Fruit fly (Drosophila melanogaster): ENCODE measurements around the gene CG14506.

Gene CG14506

DNA sequence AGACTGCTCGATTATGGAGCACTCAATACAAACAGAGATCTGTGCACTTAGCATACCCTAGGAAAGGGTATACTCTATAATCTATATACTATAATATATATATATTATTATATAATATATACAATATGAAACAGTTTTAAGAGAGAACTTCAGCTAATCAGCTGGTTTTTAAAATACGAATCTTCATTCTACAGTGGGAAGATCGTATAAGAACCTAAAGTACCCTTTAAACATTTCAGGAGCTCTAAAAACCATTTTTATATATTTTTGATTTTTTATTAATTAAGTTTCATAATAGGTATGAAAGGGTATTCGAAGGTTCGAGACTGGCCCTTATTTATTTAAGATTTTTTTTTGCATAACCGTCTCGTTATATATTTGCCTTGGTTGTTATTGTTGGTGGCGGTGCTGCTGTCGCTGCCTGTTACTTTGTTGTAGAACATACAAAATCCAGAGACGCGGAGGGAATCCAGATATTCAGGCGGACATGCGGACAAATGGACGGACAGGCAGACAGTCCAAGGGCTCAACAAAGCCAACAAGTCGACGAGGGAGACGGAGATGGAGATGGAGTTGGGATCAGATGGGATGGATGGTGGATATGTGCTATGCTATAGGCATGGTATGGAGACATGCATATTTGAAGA, 17.3 kb downstream of the CG14506 start:
- TF ChIP-seq fd96Ca (GFP tag; IDR thresholded peaks at IDR 0.05) (no peak), EcR (GFP tag; optimal IDR thresholded peaks at IDR 0.05) (peak; percentile 60), CG32121 (GFP tag; IDR thresholded peaks at IDR 0.05) (no peak), CG9948 (tag; optimal IDR thresholded peaks at IDR 0.05) (peak; percentile 97), CG12605 (GFP tag; IDR thresholded peaks at IDR 0.05) (no peak), CG34367 (tag; optimal IDR thresholded peaks at IDR 0.05) (no peak), CG14655 (GFP tag; optimal IDR thresholded peaks at IDR 0.05) (peak; percentile 87), rn (GFP tag; IDR thresholded peaks at IDR 0.05) (no peak), CG8301 (tag; optimal IDR thresholded peaks at IDR 0.05) (peak; percentile 34), CG8159 (tag; optimal IDR thresholded peaks at IDR 0.05) (peak; percentile 98), gl (tag; optimal IDR thresholded peaks at IDR 0.05) (no peak), Pif1A (GFP tag; optimal IDR thresholded peaks at IDR 0.05) (no peak), CG10348 (GFP tag; IDR thresholded peaks at IDR 0.05) (no peak), CG13204 (GFP tag; optimal IDR thresholded peaks at IDR 0.05) (peak; percentile 16), Ets98B (GFP tag; IDR thresholded peaks at IDR 0.05) (no peak), CG15710 (tag; optimal IDR thresholded peaks at IDR 0.05) (peak; percentile 28), Pif1B (GFP tag; optimal IDR thresholded peaks at IDR 0.05) (no peak), D1 (tag; optimal IDR thresholded peaks at IDR 0.05) (peak; percentile 92), Snoo (tag; optimal IDR thresholded peaks at IDR 0.05) (no peak), CG17806 (tag; optimal IDR thresholded peaks at IDR 0.05) (peak; percentile 96), CG4496 (GFP tag; IDR thresholded peaks at IDR 0.05) (0 out of 3 replicates have a peak, but pooled peaks have one; percentile 47)

DNA sequence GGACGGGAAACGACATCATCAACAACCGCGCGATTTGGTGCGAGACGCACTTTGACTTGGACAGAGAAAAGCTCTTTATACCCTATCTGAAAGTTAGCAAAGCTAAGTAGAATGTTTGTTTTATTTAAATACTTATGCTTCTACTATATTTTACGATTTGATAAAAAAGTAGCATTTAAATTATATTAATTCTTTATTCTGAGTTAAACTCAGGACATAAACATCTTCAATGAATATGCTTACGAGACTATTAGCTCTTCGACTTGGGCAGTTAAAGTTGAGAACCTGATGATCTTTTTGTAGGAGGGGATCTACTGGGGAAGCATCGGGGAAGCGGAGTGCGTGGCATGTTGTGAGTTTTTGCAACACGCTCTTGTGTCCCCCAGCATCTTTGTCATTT, 19.2 kb downstream of the CG14506 start:
- TF ChIP-seq CG9948 (tag; optimal IDR thresholded peaks at IDR 0.05) (peak; percentile 87), CG8159 (tag; optimal IDR thresholded peaks at IDR 0.05) (peak; percentile 89), CG12605 (GFP tag; IDR thresholded peaks at IDR 0.05) (peak; percentile 66), CG13204 (GFP tag; optimal IDR thresholded peaks at IDR 0.05) (no peak), Ets98B (GFP tag; IDR thresholded peaks at IDR 0.05) (peak; percentile 49; the same call in 1 of the 2 replicates), CG15710 (tag; optimal IDR thresholded peaks at IDR 0.05) (peak; percentile 85), CG4496 (GFP tag; IDR thresholded peaks at IDR 0.05) (peak; percentile 43; the same call in 1 of the 3 replicates), CG32121 (GFP tag; IDR thresholded peaks at IDR 0.05) (peak; percentile 43; the same call in 1 of the 2 replicates), CG17806 (tag; optimal IDR thresholded peaks at IDR 0.05) (peak; percentile 89), Pif1B (GFP tag; optimal IDR thresholded peaks at IDR 0.05) (peak; percentile 60), fd96Ca (GFP tag; IDR thresholded peaks at IDR 0.05) (no peak), CG10348 (GFP tag; IDR thresholded peaks at IDR 0.05) (no peak), Pif1A (GFP tag; optimal IDR thresholded peaks at IDR 0.05) (peak; percentile 42), CG8301 (tag; optimal IDR thresholded peaks at IDR 0.05) (peak; percentile 71), rn (GFP tag; IDR thresholded peaks at IDR 0.05) (peak; percentile 63), CG14655 (GFP tag; optimal IDR thresholded peaks at IDR 0.05) (peak; percentile 77), D1 (tag; optimal IDR thresholded peaks at IDR 0.05) (peak; percentile 74), gl (tag; optimal IDR thresholded peaks at IDR 0.05) (peak; percentile 51), CG34367 (tag; optimal IDR thresholded peaks at IDR 0.05) (peak; percentile 84), EcR (GFP tag; optimal IDR thresholded peaks at IDR 0.05) (no peak), Snoo (tag; optimal IDR thresholded peaks at IDR 0.05) (peak; percentile 56)

DNA sequence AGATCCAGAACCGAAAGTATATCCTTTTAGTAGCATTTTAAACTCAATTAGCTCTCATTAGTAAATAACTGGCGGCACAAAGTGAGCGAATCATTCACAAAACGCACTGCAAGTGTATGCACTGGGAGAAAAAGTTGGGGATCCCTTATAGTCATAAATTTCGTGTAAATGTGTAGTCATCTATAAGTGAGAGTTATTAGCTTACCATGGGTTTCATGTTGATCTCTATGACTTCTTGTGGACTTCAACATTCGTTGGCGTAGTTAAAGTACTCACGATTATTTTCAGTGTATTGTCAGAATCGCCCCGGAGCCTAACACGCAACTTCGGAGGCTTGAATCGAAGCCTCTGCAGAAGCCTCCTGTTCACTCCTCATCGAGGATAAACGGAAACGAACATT, 20.0 kb downstream of the CG14506 start:
- TF ChIP-seq gl (tag; optimal IDR thresholded peaks at IDR 0.05) (peak; percentile 87), CG4496 (GFP tag; IDR thresholded peaks at IDR 0.05) (peak; percentile 75), CG9948 (tag; optimal IDR thresholded peaks at IDR 0.05) (peak; percentile 90), CG12605 (GFP tag; IDR thresholded peaks at IDR 0.05) (peak; percentile 42; the same call in 1 of the 2 replicates), rn (GFP tag; IDR thresholded peaks at IDR 0.05) (0 out of 2 replicates have a peak, but pooled peaks have one; percentile 21), CG17806 (tag; optimal IDR thresholded peaks at IDR 0.05) (peak; percentile 89), CG15710 (tag; optimal IDR thresholded peaks at IDR 0.05) (peak; percentile 92), CG14655 (GFP tag; optimal IDR thresholded peaks at IDR 0.05) (peak; percentile 72), CG13204 (GFP tag; optimal IDR thresholded peaks at IDR 0.05) (peak; percentile 69), CG8159 (tag; optimal IDR thresholded peaks at IDR 0.05) (peak; percentile 88), CG34367 (tag; optimal IDR thresholded peaks at IDR 0.05) (peak; percentile 94), CG10348 (GFP tag; IDR thresholded peaks at IDR 0.05) (no peak), Snoo (tag; optimal IDR thresholded peaks at IDR 0.05) (peak; percentile 82), fd96Ca (GFP tag; IDR thresholded peaks at IDR 0.05) (peak; percentile 82; the same call in 2 of the 3 replicates), EcR (GFP tag; optimal IDR thresholded peaks at IDR 0.05) (no peak), CG8301 (tag; optimal IDR thresholded peaks at IDR 0.05) (peak; percentile 48), Pif1A (GFP tag; optimal IDR thresholded peaks at IDR 0.05) (peak; percentile 84), CG32121 (GFP tag; IDR thresholded peaks at IDR 0.05) (no peak), D1 (tag; optimal IDR thresholded peaks at IDR 0.05) (peak; percentile 10), Ets98B (GFP tag; IDR thresholded peaks at IDR 0.05) (peak; percentile 31; the same call in 1 of the 2 replicates), Pif1B (GFP tag; optimal IDR thresholded peaks at IDR 0.05) (peak; percentile 82)

DNA sequence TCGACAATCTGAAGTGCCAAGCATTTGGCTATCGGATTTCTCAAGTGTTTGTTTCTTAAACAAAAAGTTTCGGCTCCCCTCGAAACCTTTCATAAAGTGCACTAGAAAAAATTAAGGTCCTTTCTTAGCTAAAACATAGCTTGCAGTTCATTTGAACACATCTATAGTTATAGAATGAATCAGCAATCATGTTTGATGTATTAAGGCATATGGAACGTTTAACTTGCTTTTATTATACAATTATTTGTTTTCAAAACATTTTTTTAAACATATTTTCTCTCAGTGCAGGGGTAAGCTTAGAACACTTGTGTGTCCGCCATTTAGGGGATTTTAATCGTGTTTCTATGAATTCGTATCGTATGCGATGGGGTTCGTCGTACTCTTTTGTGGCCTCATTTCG, 22.4 kb downstream of the CG14506 start:
- TF ChIP-seq CG34367 (tag; optimal IDR thresholded peaks at IDR 0.05) (no peak), Ets98B (GFP tag; IDR thresholded peaks at IDR 0.05) (no peak), CG9948 (tag; optimal IDR thresholded peaks at IDR 0.05) (peak; percentile 21), CG8159 (tag; optimal IDR thresholded peaks at IDR 0.05) (peak; percentile 33), CG14655 (GFP tag; optimal IDR thresholded peaks at IDR 0.05) (peak; percentile 26), CG15710 (tag; optimal IDR thresholded peaks at IDR 0.05) (peak; percentile 17), Pif1A (GFP tag; optimal IDR thresholded peaks at IDR 0.05) (peak; percentile 4), CG13204 (GFP tag; optimal IDR thresholded peaks at IDR 0.05) (no peak), CG4496 (GFP tag; IDR thresholded peaks at IDR 0.05) (0 out of 3 replicates have a peak, but pooled peaks have one; percentile 7), CG17806 (tag; optimal IDR thresholded peaks at IDR 0.05) (peak; percentile 42), Snoo (tag; optimal IDR thresholded peaks at IDR 0.05) (no peak)

DNA sequence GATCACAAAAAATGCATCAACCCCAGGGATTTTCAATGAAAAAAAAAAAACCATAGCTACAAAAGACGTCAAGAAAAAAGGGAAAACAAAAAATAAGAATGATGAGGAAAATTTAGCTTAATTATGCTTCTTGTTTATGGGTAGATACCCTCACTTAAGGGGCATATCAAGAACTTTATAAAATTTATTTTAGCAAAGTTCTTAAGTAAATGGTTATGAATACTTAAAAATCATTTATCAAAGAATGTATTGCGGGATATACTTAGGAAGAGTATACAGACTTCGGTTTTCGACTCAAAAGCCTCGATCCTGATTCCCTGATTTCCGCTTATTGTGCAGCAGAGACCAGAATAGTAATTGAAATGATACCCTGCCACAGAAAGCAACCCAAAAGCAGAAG, 24.0 kb downstream of the CG14506 start:
- TF ChIP-seq EcR (GFP tag; optimal IDR thresholded peaks at IDR 0.05) (no peak), gl (tag; optimal IDR thresholded peaks at IDR 0.05) (no peak), CG14655 (GFP tag; optimal IDR thresholded peaks at IDR 0.05) (no peak), Pif1A (GFP tag; optimal IDR thresholded peaks at IDR 0.05) (no peak), CG8301 (tag; optimal IDR thresholded peaks at IDR 0.05) (no peak), Pif1B (GFP tag; optimal IDR thresholded peaks at IDR 0.05) (no peak), CG13204 (GFP tag; optimal IDR thresholded peaks at IDR 0.05) (no peak), CG15710 (tag; optimal IDR thresholded peaks at IDR 0.05) (peak; percentile 38), CG17806 (tag; optimal IDR thresholded peaks at IDR 0.05) (peak; percentile 56), Ets98B (GFP tag; IDR thresholded peaks at IDR 0.05) (no peak), CG34367 (tag; optimal IDR thresholded peaks at IDR 0.05) (peak; percentile 24), fd96Ca (GFP tag; IDR thresholded peaks at IDR 0.05) (no peak), Snoo (tag; optimal IDR thresholded peaks at IDR 0.05) (no peak), CG10348 (GFP tag; IDR thresholded peaks at IDR 0.05) (no peak), D1 (tag; optimal IDR thresholded peaks at IDR 0.05) (peak; percentile 28), CG8159 (tag; optimal IDR thresholded peaks at IDR 0.05) (peak; percentile 69), rn (GFP tag; IDR thresholded peaks at IDR 0.05) (no peak), CG9948 (tag; optimal IDR thresholded peaks at IDR 0.05) (peak; percentile 48), CG32121 (GFP tag; IDR thresholded peaks at IDR 0.05) (no peak), CG4496 (GFP tag; IDR thresholded peaks at IDR 0.05) (no peak), CG12605 (GFP tag; IDR thresholded peaks at IDR 0.05) (no peak)

Measured in whole organism, pupa.